Worm (Caenorhabditis elegans) whole organism, late embryonic: ENCODE data around the gene twnk-1.

ENCODE experiments used
- ceh-24 ChIP-seq: sonication (generic microtip); optimal IDR thresholded peaks from 2 replicates; lab custom pipeline; 2016; ENCODE audit warnings: mild to moderate bottlenecking, missing genetic modification characterization, missing compliant biosample characterization
- ceh-6 ChIP-seq: fragments of 200-800 bp; sonication (Bioruptor generic); optimal IDR thresholded peaks from 2 replicates; lab custom pipeline; 2018; ENCODE audit warnings: mild to moderate bottlenecking, missing genetic modification characterization, missing compliant biosample characterization
- pha-4 ChIP-seq: fragments of 150-350 bp; optimal IDR thresholded peaks from 2 replicates; lab custom pipeline; 2018; ENCODE audit warnings: missing biosample characterization, missing genetic modification reagents, missing genetic modification characterization

DNA sequence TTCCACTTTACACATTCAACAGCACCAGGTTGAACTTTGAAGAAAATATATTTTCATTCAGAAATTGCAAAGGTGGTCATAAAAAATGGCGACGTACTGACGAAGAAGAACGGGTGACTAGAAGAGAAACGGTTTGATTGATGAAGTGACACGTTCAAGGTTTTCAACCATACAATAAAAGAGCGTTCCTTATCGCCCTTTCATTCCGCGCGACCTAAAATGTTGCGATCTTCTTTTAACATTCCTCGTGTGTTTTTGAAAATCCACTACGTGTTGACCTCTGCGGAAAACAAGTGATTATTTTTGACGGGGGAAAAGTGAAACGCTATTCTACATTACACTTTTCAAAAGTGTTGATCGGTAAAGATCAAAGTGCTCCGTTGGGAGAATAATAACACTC is 37.1 kb downstream of the twnk-1 start:
- TF ChIP-seq ceh-24 (tag; lab: Kevin White, UChicago) (no peak), pha-4 (tag; lab: Kevin White, UChicago) (no peak), ceh-6 (GFP tag; lab: Kevin White, UChicago) (no peak)
